Worm (Caenorhabditis elegans): ENCODE data around the gene mib-1.

The mib-1 gene

ce11 chrIII:11289876-11290275 is 600 bp downstream of the mib-1 start (continued):
- TF ChIP-seq Y67H2A.10 (GFP tag; conservative IDR thresholded peaks at IDR 0.05) (no peak), die-1 (tag; optimal IDR thresholded peaks at IDR 0.05) (no peak), pbrm-1 (GFP tag; IDR thresholded peaks at IDR 0.05) (0 out of 2 replicates have a peak, but pooled peaks have one; percentile 22), Y79H2A.3 (GFP tag; conservative IDR thresholded peaks at IDR 0.05) (0 out of 2 replicates have a peak, but pooled peaks have one; percentile 15), F49E8.2 (tag; optimal IDR thresholded peaks at IDR 0.05; ENCODE audit: insufficient read depth) (peak; percentile 63), rcor-1 (GFP tag; IDR thresholded peaks at IDR 0.05) (0 out of 2 replicates have a peak, but pooled peaks have one; percentile 27), nhr-90 (tag; optimal IDR thresholded peaks at IDR 0.05) (no peak), hrde-1 (tag; optimal IDR thresholded peaks at IDR 0.05; ENCODE audit: borderline replicate concordance) (no peak), dpl-1 (GFP tag; optimal IDR thresholded peaks at IDR 0.05) (peak; percentile 25), nfya-1 (tag; optimal IDR thresholded peaks at IDR 0.05; ENCODE audit: borderline replicate concordance, insufficient read depth) (no peak), madf-8 (GFP tag; conservative IDR thresholded peaks at IDR 0.05) (peak; percentile 85), aptf-2 (GFP tag; conservative IDR thresholded peaks at IDR 0.05) (0 out of 2 replicates have a peak, but pooled peaks have one; percentile 31), B0019.2 (GFP tag; conservative IDR thresholded peaks at IDR 0.05) (0 out of 2 replicates have a peak, but pooled peaks have one; percentile 15), snpc-1.1 (tag; optimal IDR thresholded peaks at IDR 0.05; ENCODE audit: insufficient read depth) (peak; percentile 44), zfh-2 (GFP tag; conservative IDR thresholded peaks at IDR 0.05) (no peak), hmg-1.2 (GFP tag; IDR thresholded peaks at IDR 0.05) (no peak), ceh-100 (GFP tag; IDR thresholded peaks at IDR 0.05) (0 out of 2 replicates have a peak, but pooled peaks have one; percentile 29), lin-26 (GFP tag; IDR thresholded peaks at IDR 0.05) (no peak), egrh-3 (GFP tag; IDR thresholded peaks at IDR 0.05) (no peak), C17E4.6 (GFP tag; IDR thresholded peaks at IDR 0.05) (peak; percentile 49; the same call in 1 of the 2 replicates), ama-1 (optimal IDR thresholded peaks at IDR 0.05) (no peak), ama-1 (GFP tag; optimal IDR thresholded peaks at IDR 0.05) (no peak), lin-40 (tag; optimal IDR thresholded peaks at IDR 0.05) (no peak), lin-54 (GFP tag; optimal IDR thresholded peaks at IDR 0.05) (peak; percentile 74), cebp-1 (GFP tag; IDR thresholded peaks at IDR 0.05) (no peak), cebp-1 (tag; optimal IDR thresholded peaks at IDR 0.05) (no peak)

- TF ChIP-seq efl-1 (GFP tag; optimal IDR thresholded peaks at IDR 0.05) (no peak), ets-4 (GFP tag; optimal IDR thresholded peaks at IDR 0.05) (no peak), nhr-80 (tag; optimal IDR thresholded peaks at IDR 0.05) (no peak), lin-54 (GFP tag; optimal IDR thresholded peaks at IDR 0.05) (no peak), ceh-91 (GFP tag; IDR thresholded peaks at IDR 0.05) (no peak), cebp-2 (GFP tag; IDR thresholded peaks at IDR 0.05) (no peak), xnd-1 (tag; optimal IDR thresholded peaks at IDR 0.05) (no peak), aptf-3 (GFP tag; IDR thresholded peaks at IDR 0.05) (no peak), sea-2 (GFP tag; IDR thresholded peaks at IDR 0.05) (no peak), nhr-90 (tag; optimal IDR thresholded peaks at IDR 0.05) (no peak), B0261.1 (tag; optimal IDR thresholded peaks at IDR 0.05) (no peak), attf-3 (GFP tag; conservative IDR thresholded peaks at IDR 0.05) (no peak), ceh-40 (GFP tag; IDR thresholded peaks at IDR 0.05) (no peak), K12H6.12 (tag; optimal IDR thresholded peaks at IDR 0.05) (no peak), sdz-38 (tag; optimal IDR thresholded peaks at IDR 0.05) (no peak)
Observed at ce11 chrIII:11288295-11288694, 2.2 kb downstream of the mib-1 start.
